Worm (Caenorhabditis elegans): ENCODE data around the gene K06H7.1.

K06H7.1 gene

ce11 chrIII:8093079-8093623, 6.0 kb upstream of the K06H7.1 start, which contains the start of gene K06H7.2 (continued):
- no peak for TF ChIP-seq ztf-11 (tag; optimal IDR thresholded peaks at IDR 0.05)
- peak; percentile 77 for TF ChIP-seq mep-1 (tag; optimal IDR thresholded peaks at IDR 0.05)
- no peak for TF ChIP-seq pag-3 (tag; optimal IDR thresholded peaks at IDR 0.05; ENCODE audit: borderline replicate concordance, insufficient read depth)
- TF ChIP-seq ceh-8 (GFP tag; optimal IDR thresholded peaks at IDR 0.05) = no peak
- no peak for TF ChIP-seq nhr-19 (GFP tag; conservative IDR thresholded peaks at IDR 0.05)
- TF ChIP-seq dpl-1 (GFP tag; optimal IDR thresholded peaks at IDR 0.05) = peak; percentile 49 to 79 (median 52)

- no peak for TF ChIP-seq hpl-2 (GFP tag; optimal IDR thresholded peaks at IDR 0.05)
- TF ChIP-seq mab-9 (GFP tag; IDR thresholded peaks at IDR 0.05) = no peak
- no peak for TF ChIP-seq nhr-28 (tag; optimal IDR thresholded peaks at IDR 0.05)
- TF ChIP-seq egl-13 (tag; optimal IDR thresholded peaks at IDR 0.05) = no peak
- no peak for TF ChIP-seq ztf-4 (tag; optimal IDR thresholded peaks at IDR 0.05)
- no peak for TF ChIP-seq nhr-76 (tag; optimal IDR thresholded peaks at IDR 0.05)
- TF ChIP-seq blmp-1 (tag; optimal IDR thresholded peaks at IDR 0.05) = no peak
- no peak for TF ChIP-seq nhr-71 (tag; optimal IDR thresholded peaks at IDR 0.05)
- TF ChIP-seq fkh-8 (tag; optimal IDR thresholded peaks at IDR 0.05) = no peak
- no peak for TF ChIP-seq nhr-90 (tag; optimal IDR thresholded peaks at IDR 0.05; ENCODE audit: poor library complexity)
- no peak for TF ChIP-seq C16A3.4 (tag; optimal IDR thresholded peaks at IDR 0.05)
- no peak for TF ChIP-seq isw-1 (GFP tag; IDR thresholded peaks at IDR 0.05)
- no peak for TF ChIP-seq efl-1 (optimal IDR thresholded peaks at IDR 0.05)
- TF ChIP-seq efl-1 (GFP tag; optimal IDR thresholded peaks at IDR 0.05 in 1 of 2) = no peak
- TF ChIP-seq vab-15 (tag; optimal IDR thresholded peaks at IDR 0.05) = no peak
- TF ChIP-seq grh-1 (GFP tag; IDR thresholded peaks at IDR 0.05) = no peak
- no peak for TF ChIP-seq fos-1 (tag; optimal IDR thresholded peaks at IDR 0.05)
These were observed 1.0 kb upstream of the K06H7.1 start, which contains the start of gene K06H7.8 for ce11 chrIII:8098116-8098515. TSS of gene K06H7.8 (minus strand) at chrIII:8098216.

ce11 chrIII:8100960-8101359, 1.8 kb downstream of the K06H7.1 start, which contains the start of gene plk-1:
TSS of gene plk-1 (plus strand) at chrIII:8101348.
- TF ChIP-seq aly-2 (tag; optimal IDR thresholded peaks at IDR 0.05) (no peak), C34B4.2 (tag; optimal IDR thresholded peaks at IDR 0.05) (no peak), snu-23 (GFP tag; optimal IDR thresholded peaks at IDR 0.05) (peak; percentile 50), ceh-82 (tag; optimal IDR thresholded peaks at IDR 0.05) (peak in 1 of 3 experiments; percentile 25), lin-35 (GFP tag; optimal IDR thresholded peaks at IDR 0.05) (peak; percentile 72 to 91), unc-62 (GFP tag; optimal IDR thresholded peaks at IDR 0.05) (no peak), efl-1 (optimal IDR thresholded peaks at IDR 0.05) (peak; percentile 81 to 89), efl-1 (GFP tag; optimal IDR thresholded peaks at IDR 0.05 in 1 of 2) (peak; percentile 84 to 98), dpl-1 (GFP tag; optimal IDR thresholded peaks at IDR 0.05) (peak; percentile 79 to 86 (median 82)), nhr-71 (tag; optimal IDR thresholded peaks at IDR 0.05) (peak; percentile 35), ceh-8 (GFP tag; optimal IDR thresholded peaks at IDR 0.05) (no peak), lsy-2 (tag; optimal IDR thresholded peaks at IDR 0.05) (peak; percentile 43 to 68), blmp-1 (tag; optimal IDR thresholded peaks at IDR 0.05) (peak; percentile 26), rnt-1 (tag; optimal IDR thresholded peaks at IDR 0.05) (peak; percentile 33), vab-15 (tag; optimal IDR thresholded peaks at IDR 0.05) (no peak), irx-1 (tag; optimal IDR thresholded peaks at IDR 0.05) (no peak), C04F5.9 (tag; optimal IDR thresholded peaks at IDR 0.05) (no peak), mdl-1 (tag; optimal IDR thresholded peaks at IDR 0.05) (peak in 1 of 2 experiments; percentile 2), sup-37 (GFP tag; optimal IDR thresholded peaks at IDR 0.05) (no peak), nhr-47 (tag; optimal IDR thresholded peaks at IDR 0.05) (peak; percentile 29), F16B12.6 (tag; optimal IDR thresholded peaks at IDR 0.05) (peak; percentile 15), nhr-85 (tag) (peak; percentile 46), ceh-88 (GFP tag; IDR thresholded peaks at IDR 0.05) (no peak), mep-1 (tag; optimal IDR thresholded peaks at IDR 0.05) (peak; percentile 19), xbp-1 (tag; optimal IDR thresholded peaks at IDR 0.05) (peak; percentile 18), isw-1 (GFP tag; IDR thresholded peaks at IDR 0.05) (no peak), Y116A8C.19 (tag; optimal IDR thresholded peaks at IDR 0.05; ENCODE audit: borderline replicate concordance) (no peak), pqm-1 (tag; optimal IDR thresholded peaks at IDR 0.05) (no peak), ama-1 (optimal IDR thresholded peaks at IDR 0.05) (no peak), unc-86 (tag; optimal IDR thresholded peaks at IDR 0.05) (no peak), nhr-20 (tag; optimal IDR thresholded peaks at IDR 0.05) (peak; percentile 22), unc-30 (tag; optimal IDR thresholded peaks at IDR 0.05) (no peak), nhr-76 (tag; optimal IDR thresholded peaks at IDR 0.05) (no peak), hlh-4 (tag; optimal IDR thresholded peaks at IDR 0.05) (no peak), lin-14 (GFP tag; optimal IDR thresholded peaks at IDR 0.05) (peak; percentile 14)

Data from whole organism, L1 larva.